Fruit fly (Drosophila melanogaster) whole organism, pupa: ENCODE results near the gene CG31128.

Source experiments
- CG10348 ChIP-seq: fragments of 200-800 bp; sonication (Bioruptor generic); IDR thresholded peaks from 2 replicates; pipeline ENCODE4 v1.3.6; 2022; ENCODE audit warnings: missing biosample characterization, missing genetic modification characterization
- CG13204 ChIP-seq: fragments of 200-800 bp; sonication (Bioruptor generic); optimal IDR thresholded peaks from 2 replicates; lab custom pipeline; 2018; ENCODE audit warnings: missing biosample characterization, mild to moderate bottlenecking, missing genetic modification characterization, moderate library complexity
- CG14655 ChIP-seq: fragments of 200-800 bp; sonication (Bioruptor generic); optimal IDR thresholded peaks from 3 replicates; lab custom pipeline; 2017; ENCODE audit warnings: mild to moderate bottlenecking, missing biosample characterization, missing genetic modification reagents, missing genetic modification characterization
- CG15710 ChIP-seq: fragments of 200-800 bp; sonication (Bioruptor generic); optimal IDR thresholded peaks from 2 replicates; lab custom pipeline; 2018; ENCODE audit warnings: missing biosample characterization, mild to moderate bottlenecking, missing genetic modification characterization, moderate library complexity
- CG17806 ChIP-seq: fragments of 200-800 bp; sonication (Bioruptor generic); optimal IDR thresholded peaks from 2 replicates; lab custom pipeline; 2018; ENCODE audit warnings: missing biosample characterization, mild to moderate bottlenecking, missing genetic modification characterization, moderate library complexity
- CG32121 ChIP-seq: fragments of 200-800 bp; sonication (Bioruptor generic); IDR thresholded peaks from 2 replicates; pipeline ENCODE4 v1.3.6; 2022; ENCODE audit warnings: missing biosample characterization, missing genetic modification characterization
- CG34367 ChIP-seq: fragments of 200-800 bp; sonication (Bioruptor generic); optimal IDR thresholded peaks from 2 replicates; lab custom pipeline; 2018; ENCODE audit warnings: missing biosample characterization, mild to moderate bottlenecking, missing genetic modification characterization
- CG4496 ChIP-seq: fragments of 200-800 bp; sonication (Bioruptor generic); IDR thresholded peaks from 3 replicates; pipeline ENCODE4 v1.3.6; 2022; ENCODE audit warnings: missing biosample characterization, missing genetic modification characterization
- CG8159 ChIP-seq: fragments of 200-800 bp; sonication (Bioruptor generic); optimal IDR thresholded peaks from 3 replicates; lab custom pipeline; 2018; ENCODE audit warnings: missing biosample characterization, mild to moderate bottlenecking, missing genetic modification characterization, moderate library complexity
- CG8301 ChIP-seq: fragments of 200-800 bp; sonication (Bioruptor generic); optimal IDR thresholded peaks from 2 replicates; lab custom pipeline; 2018; ENCODE audit warnings: missing biosample characterization, mild to moderate bottlenecking, missing genetic modification characterization
- CG9948 ChIP-seq: fragments of 200-800 bp; sonication (Bioruptor generic); optimal IDR thresholded peaks from 2 replicates; lab custom pipeline; 2018; ENCODE audit warnings: missing biosample characterization, mild to moderate bottlenecking, missing genetic modification characterization, moderate library complexity
- D1 ChIP-seq: fragments of 200-800 bp; sonication (Bioruptor generic); optimal IDR thresholded peaks from 2 replicates; lab custom pipeline; 2018; ENCODE audit warnings: missing biosample characterization, mild to moderate bottlenecking, missing genetic modification characterization, moderate library complexity
- EcR ChIP-seq: fragments of 200-800 bp; sonication (Bioruptor generic); optimal IDR thresholded peaks from 3 replicates; lab custom pipeline; 2019; ENCODE audit warnings: missing biosample characterization, missing genetic modification characterization, mild to moderate bottlenecking, moderate library complexity, missing genetic modification reagents
- Ets98B ChIP-seq: fragments of 200-800 bp; sonication (Bioruptor generic); IDR thresholded peaks from 2 replicates; pipeline ENCODE4 v1.3.6; 2022; ENCODE audit warnings: missing biosample characterization, missing genetic modification characterization
- Pif1A ChIP-seq: fragments of 200-800 bp; sonication (Bioruptor generic); optimal IDR thresholded peaks from 3 replicates; lab custom pipeline; 2016; ENCODE audit warnings: missing biosample characterization, missing genetic modification characterization
- Pif1B ChIP-seq: fragments of 200-800 bp; sonication (Bioruptor generic); optimal IDR thresholded peaks from 3 replicates; lab custom pipeline; 2016; ENCODE audit warnings: missing biosample characterization, missing genetic modification characterization
- fd96Ca ChIP-seq: fragments of 200-800 bp; sonication (Bioruptor generic); IDR thresholded peaks from 3 replicates; pipeline ENCODE4 v1.3.6; 2022; ENCODE audit warnings: missing biosample characterization, missing genetic modification characterization
- gl ChIP-seq: fragments of 200-800 bp; sonication (Bioruptor generic); optimal IDR thresholded peaks from 2 replicates; lab custom pipeline; 2018; ENCODE audit warnings: missing biosample characterization, mild to moderate bottlenecking, missing genetic modification characterization
- rn ChIP-seq: fragments of 200-800 bp; sonication (Bioruptor generic); IDR thresholded peaks from 2 replicates; pipeline ENCODE4 v1.3.6; 2022; ENCODE audit warnings: missing biosample characterization, missing genetic modification characterization

The CG31128 gene

DNA sequence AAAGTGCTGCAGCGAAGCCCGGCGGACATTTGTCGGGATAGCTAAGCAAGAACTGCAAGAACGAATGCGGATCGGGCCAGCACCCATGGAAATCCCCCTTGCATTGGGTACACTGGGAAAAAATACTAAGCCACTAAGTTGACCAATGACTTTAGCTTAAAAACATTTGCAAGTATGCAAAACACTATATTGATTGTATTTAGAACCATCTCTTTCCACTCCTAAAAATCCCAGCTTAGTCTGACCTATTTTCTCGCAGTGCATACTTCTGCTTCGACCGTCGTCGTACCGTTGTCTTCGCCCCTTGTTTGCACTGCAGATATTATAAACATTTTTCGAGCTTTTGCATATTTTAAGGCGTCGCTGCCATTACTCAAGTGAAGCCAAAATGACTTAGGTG lies 26.9 kb downstream of the CG31128 start:
- TF ChIP-seq fd96Ca (0 out of 3 replicates have a peak, but pooled peaks have one; percentile 49), CG34367 (tag; lab: Kevin White, UChicago) (peak; percentile 47), CG8159 (tag; lab: Kevin White, UChicago) (peak; percentile 68), CG8301 (tag; lab: Kevin White, UChicago) (no peak), Pif1A (peak; percentile 48), Ets98B (GFP tag; lab: Robert Waterston, UW) (0 out of 2 replicates have a peak, but pooled peaks have one; percentile 24), EcR (GFP tag; lab: Kevin White, UChicago) (no peak), CG14655 (GFP tag; lab: Kevin White, UChicago) (peak; percentile 40), CG4496 (GFP tag; lab: Robert Waterston, UW) (0 out of 3 replicates have a peak, but pooled peaks have one; percentile 50), rn (GFP tag; lab: Robert Waterston, UW) (0 out of 2 replicates have a peak, but pooled peaks have one; percentile 9), D1 (no peak), CG15710 (tag; lab: Kevin White, UChicago) (peak; percentile 57), CG13204 (GFP tag; lab: Kevin White, UChicago) (no peak)

DNA sequence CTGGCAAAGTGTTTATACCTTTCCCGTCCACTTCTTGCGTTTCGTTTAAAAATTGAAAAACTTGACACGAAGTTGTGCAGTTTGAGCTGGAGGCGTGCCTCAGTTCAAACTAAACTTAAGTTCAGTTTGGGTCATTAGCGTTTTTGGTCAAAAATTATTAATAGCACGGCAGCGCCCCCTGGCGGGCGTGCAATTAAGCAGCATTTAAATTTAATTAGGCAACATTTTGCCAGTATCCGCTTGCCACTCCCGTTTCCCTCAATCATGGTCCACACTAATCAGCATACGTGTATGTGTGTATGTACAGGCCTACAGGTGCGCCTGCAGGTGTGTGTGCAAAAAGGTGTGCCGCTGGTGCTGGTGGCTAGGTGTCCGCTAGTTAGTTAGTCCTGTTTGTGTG lies 34.4 kb downstream of the CG31128 start:
- TF ChIP-seq CG9948 (tag; lab: Kevin White, UChicago) (no peak), CG8159 (tag; lab: Kevin White, UChicago) (no peak), CG4496 (GFP tag; lab: Robert Waterston, UW) (no peak), EcR (GFP tag; lab: Kevin White, UChicago) (no peak), D1 (no peak), Ets98B (GFP tag; lab: Robert Waterston, UW) (no peak), CG17806 (tag; lab: Kevin White, UChicago) (no peak)

DNA sequence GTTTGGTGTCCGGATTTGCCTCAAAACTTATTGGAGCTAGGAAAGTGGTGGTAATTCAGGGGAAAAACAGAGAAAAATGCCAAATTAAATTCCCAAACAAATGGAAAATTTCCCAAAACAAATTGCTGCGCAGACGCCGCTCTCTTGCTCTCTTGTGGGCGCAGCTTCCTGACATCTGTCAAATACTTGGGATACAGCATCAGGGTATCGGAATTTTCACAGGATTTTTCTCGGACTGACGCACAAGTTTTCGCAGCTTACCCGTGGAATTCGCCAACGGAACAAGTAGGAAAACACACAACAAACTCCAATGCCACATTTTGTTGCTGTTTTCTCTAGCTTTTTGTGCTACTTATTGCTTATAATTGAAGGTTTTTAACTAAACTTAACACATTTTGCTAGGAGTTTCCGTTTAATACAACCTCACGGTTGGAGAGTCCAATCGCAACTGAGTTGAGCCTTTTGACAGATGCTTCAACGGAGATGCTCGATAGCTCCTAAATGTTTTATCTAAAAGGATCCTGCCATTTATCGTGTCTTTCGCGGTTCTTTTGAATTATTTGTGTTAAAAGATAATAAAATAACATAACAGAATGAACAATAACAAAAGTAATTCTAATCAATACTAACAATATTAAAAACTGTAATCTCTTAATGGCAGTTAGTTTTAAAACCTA lies 45.6 kb downstream of the CG31128 start, which contains the start of the genes nAChRbeta2 and DZIP1:
nAChRbeta2 (minus strand) TSS at position 455 of the 677 bp plus-strand sequence.
DZIP1 (plus strand) TSS at position 627 of the 677 bp plus-strand sequence.
- TF ChIP-seq CG32121 (GFP tag; lab: Robert Waterston, UW) (no peak), D1 (no peak)

DNA sequence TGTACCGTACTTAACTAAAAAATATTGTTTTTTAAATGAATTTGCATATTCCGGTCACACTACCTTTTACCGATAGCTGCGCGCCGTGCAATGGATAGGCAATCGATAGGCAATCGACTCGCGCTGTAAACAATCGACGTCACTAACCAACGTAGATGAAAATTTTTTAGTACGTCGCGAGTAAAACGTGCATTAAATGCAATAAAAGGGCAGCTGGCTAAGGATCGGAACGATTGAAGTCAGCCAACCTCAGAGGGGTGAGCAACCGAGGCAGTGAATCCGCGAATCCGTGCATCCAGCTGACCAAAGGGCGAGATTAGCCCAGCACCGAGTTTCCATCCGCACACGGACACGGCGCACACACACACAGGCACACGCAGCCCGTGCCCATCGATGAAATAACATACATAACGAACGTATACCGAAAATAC lies 49.0 kb downstream of the CG31128 start, which contains the start of gene Pp1alpha-96A:
Pp1alpha-96A (plus strand) TSS at position 121 of the 431 bp plus-strand sequence.
- TF ChIP-seq Pif1B (GFP tag; lab: Kevin White, UChicago), result no peak
- no peak for TF ChIP-seq D1
- no peak for TF ChIP-seq fd96Ca
- TF ChIP-seq CG32121 (GFP tag; lab: Robert Waterston, UW), result no peak
- TF ChIP-seq gl (tag; lab: Kevin White, UChicago), result no peak
- TF ChIP-seq Pif1A, result no peak
- no peak for TF ChIP-seq CG17806 (tag; lab: Kevin White, UChicago)
- TF ChIP-seq CG4496 (GFP tag; lab: Robert Waterston, UW), result no peak
- no peak for TF ChIP-seq Ets98B (GFP tag; lab: Robert Waterston, UW)
- no peak for TF ChIP-seq CG10348
